ENCODE assay signal across 3 worm cellular contexts in the genomic region with DNA sequence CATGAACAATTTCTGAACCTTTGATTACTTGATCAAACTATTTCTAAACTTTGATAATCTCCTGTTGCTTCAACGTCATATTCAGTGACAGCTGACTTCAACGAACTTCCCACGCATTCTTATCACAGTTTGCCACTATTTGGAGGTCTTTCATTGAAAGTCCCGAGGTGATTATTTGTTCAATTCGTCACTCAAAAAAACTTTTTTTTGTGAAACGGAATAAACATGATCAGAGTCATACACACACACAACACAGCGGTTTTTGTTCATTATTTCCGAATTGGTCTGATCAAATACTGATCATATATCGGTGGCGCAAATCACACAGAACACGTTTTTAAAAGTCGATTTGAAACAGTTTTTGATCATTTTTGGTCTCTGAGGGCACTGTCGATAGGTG.
TF ChIP-seq lines count a peak whose summit lies in the region.

No protein-coding gene starts in this region.

TF ChIP-seq in whole organism, L1 larva, 84 proteins besides CTCF, POLR2A, EP300 and RAD21:
- TF ChIP-seq ces-1 (GFP tag; optimal IDR thresholded peaks at IDR 0.05; lab: Kevin White, UChicago): no peak
- TF ChIP-seq snu-23 (GFP tag; optimal IDR thresholded peaks at IDR 0.05; lab: Kevin White, UChicago): peak; percentile 8
- TF ChIP-seq xbp-1 (tag; optimal IDR thresholded peaks at IDR 0.05; lab: Kevin White, UChicago): no peak
- TF ChIP-seq mdl-1 (tag; optimal IDR thresholded peaks at IDR 0.05; lab: Kevin White, UChicago): no peak
- no peak for TF ChIP-seq ama-1 (optimal IDR thresholded peaks at IDR 0.05; lab: Kevin White, UChicago)
- no peak for TF ChIP-seq mep-1 (tag; optimal IDR thresholded peaks at IDR 0.05; lab: Kevin White, UChicago)
- no peak for TF ChIP-seq egl-27 (tag; optimal IDR thresholded peaks at IDR 0.05; lab: Kevin White, UChicago)
- no peak for TF ChIP-seq fkh-8 (tag; optimal IDR thresholded peaks at IDR 0.05; lab: Kevin White, UChicago)
- no peak for TF ChIP-seq aly-2 (tag; optimal IDR thresholded peaks at IDR 0.05; lab: Kevin White, UChicago)
- TF ChIP-seq lsy-2 (tag; optimal IDR thresholded peaks at IDR 0.05; lab: Kevin White, UChicago): no peak
- no peak for TF ChIP-seq jun-1 (tag; optimal IDR thresholded peaks at IDR 0.05; lab: Kevin White, UChicago)
- TF ChIP-seq ztf-11 (tag; optimal IDR thresholded peaks at IDR 0.05; lab: Kevin White, UChicago): no peak
- no peak for TF ChIP-seq hlh-4 (tag; optimal IDR thresholded peaks at IDR 0.05; lab: Kevin White, UChicago)
- no peak for TF ChIP-seq lin-15B (tag; optimal IDR thresholded peaks at IDR 0.05; lab: Kevin White, UChicago)
- TF ChIP-seq nhr-20 (tag; optimal IDR thresholded peaks at IDR 0.05; lab: Kevin White, UChicago): peak; percentile 24
- TF ChIP-seq aha-1 (tag; optimal IDR thresholded peaks at IDR 0.05; lab: Kevin White, UChicago): no peak
- no peak for TF ChIP-seq Y116A8C.19 (tag; optimal IDR thresholded peaks at IDR 0.05; lab: Kevin White, UChicago; ENCODE audit: borderline replicate concordance)
- TF ChIP-seq ztf-4 (tag; optimal IDR thresholded peaks at IDR 0.05; lab: Kevin White, UChicago): no peak
- TF ChIP-seq zip-4 (GFP tag; optimal IDR thresholded peaks at IDR 0.05; lab: Kevin White, UChicago): no peak
- no peak for TF ChIP-seq unc-86 (tag; optimal IDR thresholded peaks at IDR 0.05; lab: Kevin White, UChicago)
- TF ChIP-seq blmp-1 (tag; optimal IDR thresholded peaks at IDR 0.05; lab: Kevin White, UChicago): peak; percentile 27
- TF ChIP-seq nhr-12 (tag; optimal IDR thresholded peaks at IDR 0.05; lab: Kevin White, UChicago): no peak
- no peak for TF ChIP-seq sptf-1 (tag; optimal IDR thresholded peaks at IDR 0.05; lab: Kevin White, UChicago)
- peak; percentile 51 for TF ChIP-seq nhr-85 (tag; lab: Kevin White, UChicago)
- peak in 1 of 2 experiments; percentile 13 for TF ChIP-seq lin-35 (GFP tag; optimal IDR thresholded peaks at IDR 0.05; lab: Kevin White, UChicago)
- no peak for TF ChIP-seq grh-1 (GFP tag; IDR thresholded peaks at IDR 0.05; lab: Robert Waterston, UW)
- TF ChIP-seq lin-14 (GFP tag; optimal IDR thresholded peaks at IDR 0.05; lab: Kevin White, UChicago): peak; percentile 36
- peak; percentile 66 for TF ChIP-seq nhr-71 (tag; optimal IDR thresholded peaks at IDR 0.05; lab: Kevin White, UChicago)
TF ChIP-seq in whole organism, L1 larva: peak in this region for 7.

TF ChIP-seq in whole organism, L2 larva, 48 proteins besides CTCF, POLR2A, EP300 and RAD21:
- TF ChIP-seq blmp-1 (tag; optimal IDR thresholded peaks at IDR 0.05; lab: Kevin White, UChicago; ENCODE audit: insufficient read depth): no peak
- TF ChIP-seq sma-9 (GFP tag; optimal IDR thresholded peaks at IDR 0.05; lab: Kevin White, UChicago): peak; percentile 23
- no peak for TF ChIP-seq sma-9 (tag; optimal IDR thresholded peaks at IDR 0.05; lab: Kevin White, UChicago)

TF ChIP-seq in whole organism, L4 larva, 104 proteins besides CTCF, POLR2A, EP300 and RAD21:
- no peak for TF ChIP-seq unc-39 (tag; optimal IDR thresholded peaks at IDR 0.05; lab: Kevin White, UChicago)
- no peak for TF ChIP-seq egl-43 (GFP tag; IDR thresholded peaks at IDR 0.05; lab: Robert Waterston, UW)
- TF ChIP-seq unc-130 (GFP tag; optimal IDR thresholded peaks at IDR 0.05; lab: Kevin White, UChicago): no peak
- TF ChIP-seq dmd-6 (GFP tag; IDR thresholded peaks at IDR 0.05; lab: Robert Waterston, UW): peak; percentile 33; the same call in 1 of the 2 replicates
- peak; percentile 65 for TF ChIP-seq aha-1 (tag; lab: Kevin White, UChicago)
- no peak for TF ChIP-seq daf-12 (tag; optimal IDR thresholded peaks at IDR 0.05; lab: Kevin White, UChicago)
- TF ChIP-seq hlh-30 (tag; optimal IDR thresholded peaks at IDR 0.05; lab: Kevin White, UChicago; ENCODE audit: insufficient read depth): peak; percentile 78
- no peak for TF ChIP-seq nhr-25 (tag; optimal IDR thresholded peaks at IDR 0.05; lab: Kevin White, UChicago; ENCODE audit: borderline replicate concordance, insufficient read depth)
- no peak for TF ChIP-seq tag-97 (GFP tag; IDR thresholded peaks at IDR 0.05; lab: Robert Waterston, UW)
- TF ChIP-seq hmg-1.1 (GFP tag; IDR thresholded peaks at IDR 0.05; lab: Robert Waterston, UW): no peak
- TF ChIP-seq tra-1 (GFP tag; IDR thresholded peaks at IDR 0.05; lab: Robert Waterston, UW): no peak
- TF ChIP-seq jun-1 (tag; optimal IDR thresholded peaks at IDR 0.05; lab: Kevin White, UChicago): no peak
- TF ChIP-seq daf-8 (GFP tag; IDR thresholded peaks at IDR 0.05; lab: Robert Waterston, UW): no peak
- TF ChIP-seq nhr-28 (tag; optimal IDR thresholded peaks at IDR 0.05; lab: Kevin White, UChicago): peak; percentile 24

Comparison
In these comparisons a context has a peak if more than half of its experiments do, and no peak if none do; other contexts are left out.
1. Of the 29 proteins assayed by ChIP-seq in both whole organism, L4 larva and whole organism, L1 larva: peak only in whole organism, L4 larva: aha-1 and nhr-28; only in whole organism, L1 larva: none; in both: none; in neither: 27.